Worm (Caenorhabditis elegans) whole organism, L1 larva: Measurements from ENCODE around the gene B0198.3.

ENCODE experiments used
- ceh-82 ChIP-seq, 3 experiments: fragments of 150-350 bp in 1 of 3; sonication (generic microtip) in 2 of 3; optimal IDR thresholded peaks; 2 replicates each; lab custom pipeline; 2014 to 2017; ENCODE audit warnings: missing biosample characterization in 3 of 3, missing genetic modification characterization in 3 of 3
- efl-3 ChIP-seq: fragments of 200-800 bp; sonication (Bioruptor generic); optimal IDR thresholded peaks from 2 replicates; lab custom pipeline; 2018; ENCODE audit warnings: mild to moderate bottlenecking, missing genetic modification characterization, missing compliant biosample characterization
- ets-5 ChIP-seq: fragments of 200-800 bp; sonication (Bioruptor generic); IDR thresholded peaks from 2 replicates; pipeline ENCODE4 v1.3.6; 2022; ENCODE audit warnings: missing genetic modification characterization, missing compliant biosample characterization
- isw-1 ChIP-seq: fragments of 200-800 bp; sonication (Bioruptor generic); IDR thresholded peaks from 2 replicates; pipeline ENCODE4 v1.3.6; 2022; ENCODE audit warnings: missing genetic modification characterization, missing compliant biosample characterization
- lsy-2 ChIP-seq, 2 experiments: fragments of 150-350 bp; optimal IDR thresholded peaks; 2 replicates each; lab custom pipeline; 2014; ENCODE audit warnings: missing biosample characterization in 2 of 2, missing genetic modification characterization in 2 of 2
- mef-2 ChIP-seq: fragments of 150-350 bp; optimal IDR thresholded peaks from 2 replicates; lab custom pipeline; 2014; ENCODE audit warnings: missing biosample characterization, missing genetic modification characterization
- nhr-11 ChIP-seq: fragments of 150-350 bp; optimal IDR thresholded peaks from 2 replicates; lab custom pipeline; 2014; ENCODE audit warnings: missing biosample characterization, missing genetic modification characterization
- nhr-12 ChIP-seq: sonication (generic microtip); optimal IDR thresholded peaks from 2 replicates; lab custom pipeline; 2017; ENCODE audit warnings: missing biosample characterization, missing genetic modification characterization
- nhr-77 ChIP-seq: fragments of 150-350 bp; optimal IDR thresholded peaks from 2 replicates; lab custom pipeline; 2014; ENCODE audit warnings: missing biosample characterization, missing genetic modification characterization
- pag-3 ChIP-seq: sonication (generic microtip); optimal IDR thresholded peaks from 2 replicates; lab custom pipeline; 2017; ENCODE audit warnings: missing genetic modification characterization, mild to moderate bottlenecking, missing compliant biosample characterization, antibody characterized with exemption, borderline replicate concordance; ENCODE audit not compliant: insufficient read depth
- rnt-1 ChIP-seq: sonication (generic microtip); optimal IDR thresholded peaks from 2 replicates; lab custom pipeline; 2016; ENCODE audit warnings: mild to moderate bottlenecking, missing genetic modification characterization, moderate library complexity, missing compliant biosample characterization
- snpc-4 ChIP-seq: fragments of 150-350 bp; optimal IDR thresholded peaks from 2 replicates; lab custom pipeline; 2014; ENCODE audit warnings: missing biosample characterization, missing genetic modification characterization
- ztf-11 ChIP-seq, 2 experiments: sonication (generic microtip); optimal IDR thresholded peaks; 2 replicates each; lab custom pipeline; 2016 to 2017; ENCODE audit warnings: missing genetic modification characterization in 2 of 2, missing biosample characterization in 1 of 2, missing compliant biosample characterization in 1 of 2

DNA sequence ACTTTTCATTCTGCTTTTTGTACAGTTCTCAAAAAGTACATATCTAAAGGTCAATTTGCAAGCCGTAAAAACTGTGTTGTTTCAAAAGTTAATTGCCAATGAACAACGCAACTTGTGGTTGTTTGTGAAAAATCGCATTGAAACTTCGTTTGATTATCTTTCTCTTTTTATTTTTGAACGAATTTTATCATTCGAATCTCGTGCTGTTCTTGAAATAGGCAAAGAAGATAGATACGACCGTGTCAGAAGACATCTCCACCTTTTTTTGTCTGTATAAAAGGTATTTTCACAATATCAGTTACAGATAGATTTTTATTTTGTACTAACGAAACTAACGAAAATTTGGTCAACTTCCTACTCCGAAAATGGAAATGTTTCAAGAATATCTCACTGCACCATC, 62.4 kb downstream of the B0198.3 start, which contains the start of gene C49F5.7:
- TF ChIP-seq snpc-4 (tag; lab: Kevin White, UChicago) (no peak), ceh-82 (tag; optimal IDR thresholded peaks at IDR 0.05; lab: Kevin White, UChicago) (no peak), lsy-2 (tag; optimal IDR thresholded peaks at IDR 0.05; lab: Kevin White, UChicago) (no peak), ztf-11 (tag; optimal IDR thresholded peaks at IDR 0.05; lab: Kevin White, UChicago) (no peak), rnt-1 (no peak), nhr-77 (tag; lab: Kevin White, UChicago) (no peak), mef-2 (no peak), efl-3 (GFP tag; lab: Kevin White, UChicago) (no peak), ets-5 (GFP tag; lab: Robert Waterston, UW) (no peak), nhr-12 (tag; lab: Kevin White, UChicago) (no peak), pag-3 (tag; lab: Kevin White, UChicago) (no peak), isw-1 (GFP tag; lab: Robert Waterston, UW) (no peak), nhr-11 (tag; lab: Kevin White, UChicago) (no peak)
